Worm (Caenorhabditis elegans): Measurements from ENCODE around the gene C33H5.1.

C33H5.1 gene

DNA sequence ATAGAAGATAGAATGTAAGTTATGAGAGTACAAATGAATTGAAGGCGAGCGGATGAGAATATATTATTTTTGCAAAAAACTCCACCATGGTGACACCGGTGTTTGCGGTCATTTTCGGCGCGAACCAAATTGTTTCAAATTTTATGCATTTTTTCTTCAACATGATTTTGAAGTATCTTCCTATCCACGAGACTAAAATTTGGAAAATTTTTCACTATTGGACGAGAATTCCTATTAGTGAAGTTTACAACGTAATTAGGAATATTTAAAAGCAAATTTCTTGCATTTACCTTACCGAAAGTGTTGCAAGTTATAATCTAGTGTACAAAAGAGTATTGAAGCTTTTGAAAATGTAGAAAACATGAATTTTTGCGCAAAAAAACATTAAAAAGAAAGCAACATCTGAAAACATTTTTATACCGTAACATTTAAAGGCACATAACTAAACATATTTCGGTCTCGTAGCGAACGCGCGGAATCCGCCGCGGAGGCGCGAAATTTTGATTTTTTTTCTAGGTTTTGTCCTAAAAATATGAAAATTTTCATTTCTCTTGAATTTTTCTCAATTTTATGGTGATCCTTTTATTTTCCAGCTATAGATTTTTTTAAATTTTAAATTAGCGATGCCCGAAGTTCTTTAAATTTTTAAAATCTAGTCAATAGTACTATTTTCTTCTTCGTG is 12.1 kb upstream of the C33H5.1 start, which contains the start of gene sgo-1 (continued):
- TF ChIP-seq attf-3 (GFP tag; conservative IDR thresholded peaks at IDR 0.05) (peak; percentile 41; the same call in 1 of the 2 replicates), athp-1 (tag; optimal IDR thresholded peaks at IDR 0.05) (peak; percentile 70), ztf-6 (GFP tag; IDR thresholded peaks at IDR 0.05) (no peak), dox-1 (GFP tag; IDR thresholded peaks at IDR 0.05) (peak; percentile 91), zfh-2 (GFP tag; conservative IDR thresholded peaks at IDR 0.05) (no peak), atf-7 (tag; optimal IDR thresholded peaks at IDR 0.05) (no peak), dpff-1 (tag; optimal IDR thresholded peaks at IDR 0.05) (no peak), aptf-3 (GFP tag; IDR thresholded peaks at IDR 0.05) (no peak), lag-1 (GFP tag; IDR thresholded peaks at IDR 0.05) (no peak), ceh-91 (GFP tag; IDR thresholded peaks at IDR 0.05) (peak; percentile 98), unc-130 (GFP tag; optimal IDR thresholded peaks at IDR 0.05) (peak; percentile 87), pbrm-1 (GFP tag; IDR thresholded peaks at IDR 0.05) (peak; percentile 77; the same call in 1 of the 2 replicates), mel-28 (tag; optimal IDR thresholded peaks at IDR 0.05; ENCODE audit: borderline replicate concordance) (no peak), snpc-4 (GFP tag; optimal IDR thresholded peaks at IDR 0.05) (peak; percentile 70), snpc-4 (tag; optimal IDR thresholded peaks at IDR 0.05) (peak in 3 of 4 experiments; percentile 41 to 70 (median 60)), B0261.1 (tag; optimal IDR thresholded peaks at IDR 0.05) (no peak), lir-1 (GFP tag; conservative IDR thresholded peaks at IDR 0.05) (peak; percentile 69; the same call in 1 of the 2 replicates), Y95B8A.8 (GFP tag; IDR thresholded peaks at IDR 0.05) (peak; percentile 98), dpl-1 (GFP tag; optimal IDR thresholded peaks at IDR 0.05) (peak; percentile 95), rcor-1 (GFP tag; IDR thresholded peaks at IDR 0.05) (peak; percentile 93), zim-3 (tag; optimal IDR thresholded peaks at IDR 0.05) (no peak), C17E4.6 (GFP tag; IDR thresholded peaks at IDR 0.05) (peak; percentile 88), ceh-27 (GFP tag; optimal IDR thresholded peaks at IDR 0.05) (no peak), somi-1 (GFP tag; optimal IDR thresholded peaks at IDR 0.05) (no peak), hsf-1 (GFP tag; IDR thresholded peaks at IDR 0.05) (peak; percentile 92), F33H1.4 (GFP tag; IDR thresholded peaks at IDR 0.05) (peak; percentile 100), F37B4.10 (GFP tag; IDR thresholded peaks at IDR 0.05) (no peak), bed-2 (GFP tag; IDR thresholded peaks at IDR 0.05) (no peak), ccch-3 (GFP tag; optimal IDR thresholded peaks at IDR 0.05) (no peak), F57C9.4 (tag; optimal IDR thresholded peaks at IDR 0.05) (no peak), F23B12.7 (tag; optimal IDR thresholded peaks at IDR 0.05; ENCODE audit: insufficient read depth) (no peak), nfyb-1 (GFP tag; IDR thresholded peaks at IDR 0.05) (peak; percentile 62; the same call in 1 of the 2 replicates), lsy-27 (tag; optimal IDR thresholded peaks at IDR 0.05; ENCODE audit: borderline replicate concordance, insufficient read depth) (no peak), bed-1 (GFP tag; IDR thresholded peaks at IDR 0.05) (no peak), hlh-26 (GFP tag; conservative IDR thresholded peaks at IDR 0.05) (no peak), F55B11.4 (tag; optimal IDR thresholded peaks at IDR 0.05; ENCODE audit: borderline replicate concordance, insufficient read depth) (no peak), him-1 (tag; optimal IDR thresholded peaks at IDR 0.05) (peak; percentile 24), attf-6 (GFP tag; IDR thresholded peaks at IDR 0.05) (peak; percentile 85), ztf-18 (tag; optimal IDR thresholded peaks at IDR 0.05) (no peak), nhr-120 (GFP tag; IDR thresholded peaks at IDR 0.05) (no peak), egrh-3 (GFP tag; IDR thresholded peaks at IDR 0.05) (no peak), snpc-1.3 (tag; optimal IDR thresholded peaks at IDR 0.05; ENCODE audit: insufficient read depth) (peak; percentile 85), egl-18 (GFP tag; IDR thresholded peaks at IDR 0.05) (no peak), hrde-1 (tag; optimal IDR thresholded peaks at IDR 0.05; ENCODE audit: borderline replicate concordance) (peak; percentile 69), madf-10 (tag; optimal IDR thresholded peaks at IDR 0.05) (no peak), ZK185.1 (tag; optimal IDR thresholded peaks at IDR 0.05; ENCODE audit: poor library complexity, severe bottlenecking) (no peak), lin-54 (GFP tag; optimal IDR thresholded peaks at IDR 0.05) (peak; percentile 91)
